Worm (Caenorhabditis elegans): Measurements from ENCODE around the gene csp-1.

ce11 chrII:13617808-13618207, 16.8 kb downstream of the csp-1 start, which contains the start of gene gst-12:
- no peak for TF ChIP-seq dao-5 (tag; optimal IDR thresholded peaks at IDR 0.05)
- no peak for TF ChIP-seq him-1 (tag; optimal IDR thresholded peaks at IDR 0.05)

Measured in whole organism, L4/young adult.